Fruit fly (Drosophila melanogaster) whole organism, embryonic: ENCODE results near the gene HP1b.

ENCODE experiments used
- Awh ChIP-seq: fragments of 200-800 bp; sonication (Bioruptor generic); IDR thresholded peaks from 2 replicates; pipeline ENCODE4, ENCODE4 v1.3.6; 2022; ENCODE audit warnings: missing biosample characterization, missing genetic modification characterization
- CG10543 ChIP-seq: fragments of 200-800 bp; sonication (Bioruptor generic); optimal IDR thresholded peaks from 3 replicates; lab custom pipeline; 2017; ENCODE audit warnings: missing biosample characterization, mild to moderate bottlenecking, missing genetic modification characterization, moderate library complexity
- CG10565 ChIP-seq: fragments of 200-800 bp; sonication (Bioruptor generic); optimal IDR thresholded peaks from 3 replicates; lab custom pipeline; 2016; ENCODE audit warnings: missing biosample characterization, mild to moderate bottlenecking, missing genetic modification characterization
- CG12744 ChIP-seq: fragments of 200-800 bp; sonication (Bioruptor generic); optimal IDR thresholded peaks from 2 replicates; lab custom pipeline; 2016; ENCODE audit warnings: missing biosample characterization, missing genetic modification characterization
- CG13424 ChIP-seq: fragments of 200-800 bp; sonication (Bioruptor generic); optimal IDR thresholded peaks from 2 replicates; lab custom pipeline; 2019; ENCODE audit warnings: missing biosample characterization, mild to moderate bottlenecking, missing genetic modification characterization, moderate library complexity
- CG17568 ChIP-seq: fragments of 200-800 bp; sonication (Bioruptor generic); optimal IDR thresholded peaks from 2 replicates; lab custom pipeline; 2018; ENCODE audit warnings: missing biosample characterization, mild to moderate bottlenecking, missing genetic modification characterization, moderate library complexity
- CG18599 ChIP-seq: fragments of 200-800 bp; sonication (Bioruptor generic); optimal IDR thresholded peaks from 3 replicates; lab custom pipeline; 2017; ENCODE audit warnings: missing biosample characterization, missing genetic modification characterization, mild to moderate bottlenecking, moderate library complexity, missing genetic modification reagents
- CG18619 ChIP-seq: fragments of 200-800 bp; sonication (Bioruptor generic); optimal IDR thresholded peaks from 3 replicates; lab custom pipeline; 2017; ENCODE audit warnings: missing biosample characterization, mild to moderate bottlenecking, missing genetic modification characterization
- CG31388 ChIP-seq: fragments of 200-800 bp; sonication (Bioruptor generic); optimal IDR thresholded peaks from 2 replicates; lab custom pipeline; 2016; ENCODE audit warnings: missing biosample characterization, missing genetic modification characterization
- CG34224 ChIP-seq: fragments of 200-800 bp; sonication (Bioruptor generic); IDR thresholded peaks from 3 replicates; pipeline ENCODE4 v1.3.6; 2022; ENCODE audit warnings: missing biosample characterization, missing genetic modification characterization; ENCODE audit not compliant: partially characterized antibody
- CG43689 ChIP-seq: fragments of 200-800 bp; sonication (Bioruptor generic); IDR thresholded peaks from 2 replicates; pipeline ENCODE4 v1.3.6; 2022; ENCODE audit warnings: missing biosample characterization, missing genetic modification characterization
- CG6854 ChIP-seq: fragments of 200-800 bp; sonication (Bioruptor generic); optimal IDR thresholded peaks from 3 replicates; lab custom pipeline; 2017; ENCODE audit warnings: missing biosample characterization, mild to moderate bottlenecking, missing genetic modification characterization
- CG8924 ChIP-seq: fragments of 200-800 bp; optimal IDR thresholded peaks from 3 replicates; lab custom pipeline; 2019; ENCODE audit warnings: missing biosample characterization, mild to moderate bottlenecking, missing genetic modification characterization, moderate library complexity
- CG9215 ChIP-seq: fragments of 200-800 bp; sonication (Bioruptor generic); IDR thresholded peaks from 2 replicates; pipeline ENCODE4 v1.3.6; 2022; ENCODE audit warnings: missing biosample characterization, missing genetic modification characterization
- D19A ChIP-seq: fragments of 200-800 bp; optimal IDR thresholded peaks from 3 replicates; lab custom pipeline; 2019; ENCODE audit warnings: missing biosample characterization, mild to moderate bottlenecking, missing genetic modification characterization, moderate library complexity
- Dbx ChIP-seq: fragments of 200-800 bp; sonication (Bioruptor generic); IDR thresholded peaks from 3 replicates; pipeline ENCODE4 v1.3.6; 2022; ENCODE audit warnings: missing biosample characterization, missing genetic modification characterization
- Dek ChIP-seq: fragments of 200-800 bp; sonication (Bioruptor generic); optimal IDR thresholded peaks from 3 replicates; lab custom pipeline; 2019; ENCODE audit warnings: missing biosample characterization, mild to moderate bottlenecking, missing genetic modification characterization, moderate library complexity
- Doc2 ChIP-seq: fragments of 200-800 bp; sonication (Bioruptor generic); IDR thresholded peaks from 2 replicates; pipeline ENCODE4 v1.3.6; 2022; ENCODE audit warnings: missing biosample characterization, missing genetic modification characterization
- E2f1 ChIP-seq: fragments of 200-800 bp; sonication (Bioruptor generic); IDR thresholded peaks from 2 replicates; pipeline ENCODE4 v1.3.6; 2022; ENCODE audit warnings: missing biosample characterization, missing genetic modification characterization
- HLH54F ChIP-seq: fragments of 200-800 bp; sonication (Bioruptor generic); optimal IDR thresholded peaks from 3 replicates; lab custom pipeline; 2016; ENCODE audit warnings: missing biosample characterization, missing genetic modification characterization
- Hand ChIP-seq: fragments of 200-800 bp; sonication (Bioruptor generic); optimal IDR thresholded peaks from 2 replicates; lab custom pipeline; 2017; ENCODE audit warnings: mild to moderate bottlenecking, missing biosample characterization, missing genetic modification reagents, missing genetic modification characterization
- Jarid2 ChIP-seq: fragments of 200-800 bp; sonication (Bioruptor generic); optimal IDR thresholded peaks from 3 replicates; lab custom pipeline; 2017; ENCODE audit warnings: mild to moderate bottlenecking, missing biosample characterization, missing genetic modification reagents, missing genetic modification characterization
- Lpt ChIP-seq: fragments of >200 bp; optimal IDR thresholded peaks from 2 replicates; lab custom pipeline; 2018; ENCODE audit warnings: missing biosample characterization, missing genetic modification characterization
- MTF-1 ChIP-seq: fragments of 200-800 bp; sonication (Bioruptor generic); optimal IDR thresholded peaks from 2 replicates; lab custom pipeline; 2018; ENCODE audit warnings: missing biosample characterization, mild to moderate bottlenecking, missing genetic modification characterization, borderline replicate concordance
- Max ChIP-seq: fragments of 200-800 bp; sonication (Bioruptor generic); optimal IDR thresholded peaks from 2 replicates; lab custom pipeline; 2016; ENCODE audit warnings: missing biosample characterization, mild to moderate bottlenecking, missing genetic modification characterization
- Oaz ChIP-seq: fragments of 200-800 bp; sonication (Bioruptor generic); IDR thresholded peaks from 2 replicates; pipeline ENCODE4 v1.3.6; 2022; ENCODE audit warnings: missing biosample characterization, missing genetic modification characterization
- Rfx ChIP-seq: fragments of 200-800 bp; sonication (Bioruptor generic); IDR thresholded peaks from 2 replicates; pipeline ENCODE4 v1.3.6; 2022; ENCODE audit warnings: missing biosample characterization, missing genetic modification characterization
- Vsx1 ChIP-seq: fragments of 200-800 bp; sonication (Bioruptor generic); optimal IDR thresholded peaks from 2 replicates; lab custom pipeline; 2017; ENCODE audit warnings: missing biosample characterization, mild to moderate bottlenecking, missing genetic modification characterization, missing genetic modification reagents
- ac ChIP-seq: fragments of 200-800 bp; sonication (Bioruptor generic); optimal IDR thresholded peaks from 3 replicates; lab custom pipeline; 2017; ENCODE audit warnings: missing biosample characterization, mild to moderate bottlenecking, missing genetic modification characterization
- al ChIP-seq: fragments of 200-800 bp; sonication (Bioruptor generic); IDR thresholded peaks from 2 replicates; pipeline ENCODE4 v1.3.6; 2022; ENCODE audit warnings: missing biosample characterization, missing genetic modification characterization
- amos ChIP-seq: fragments of 200-800 bp; sonication (Bioruptor generic); IDR thresholded peaks from 2 replicates; pipeline ENCODE4 v1.3.6; 2022; ENCODE audit warnings: missing biosample characterization, missing genetic modification characterization; ENCODE audit not compliant: partially characterized antibody
- bigmax ChIP-seq: fragments of 200-800 bp; sonication (Bioruptor generic); optimal IDR thresholded peaks from 2 replicates; lab custom pipeline; 2018; ENCODE audit warnings: missing biosample characterization, mild to moderate bottlenecking, missing genetic modification characterization
- bsh ChIP-seq, 2 experiments: fragments of 200-800 bp; sonication (Bioruptor generic); optimal IDR thresholded peaks; 2 replicates each; lab custom pipeline; 2017 to 2018; ENCODE audit warnings: mild to moderate bottlenecking in 2 of 2, missing biosample characterization in 2 of 2, missing genetic modification characterization in 2 of 2, moderate library complexity in 1 of 2
- cad ChIP-seq: fragments of >200 bp; optimal IDR thresholded peaks from 2 replicates; lab custom pipeline; 2017; ENCODE audit warnings: missing biosample characterization, missing genetic modification characterization
- cg ChIP-seq: fragments of 200-800 bp; sonication (Bioruptor generic); optimal IDR thresholded peaks from 3 replicates; lab custom pipeline; 2019; ENCODE audit warnings: missing biosample characterization, mild to moderate bottlenecking, missing genetic modification characterization, moderate library complexity
- chif ChIP-seq, 2 experiments: fragments of 200-800 bp; sonication (Bioruptor generic); optimal IDR thresholded peaks; 3 replicates each; lab custom pipeline; 2016; ENCODE audit warnings: missing biosample characterization in 2 of 2, missing genetic modification characterization in 2 of 2
- danr ChIP-seq: fragments of 200-800 bp; sonication (Bioruptor generic); IDR thresholded peaks from 2 replicates; pipeline ENCODE4 v1.3.6; 2022; ENCODE audit warnings: missing biosample characterization, missing genetic modification characterization
- emc ChIP-seq: fragments of 200-800 bp; sonication (Bioruptor generic); optimal IDR thresholded peaks from 2 replicates; lab custom pipeline; 2016; ENCODE audit warnings: missing biosample characterization, missing genetic modification characterization
- exex ChIP-seq: fragments of 200-800 bp; sonication (Bioruptor generic); optimal IDR thresholded peaks from 4 replicates; lab custom pipeline; 2018; ENCODE audit warnings: missing biosample characterization, mild to moderate bottlenecking, missing genetic modification characterization, moderate library complexity
- fd64A ChIP-seq: fragments of 200-800 bp; sonication (Bioruptor generic); optimal IDR thresholded peaks from 3 replicates; lab custom pipeline; 2018; ENCODE audit warnings: missing biosample characterization, mild to moderate bottlenecking, missing genetic modification characterization
- fd96Cb ChIP-seq: fragments of 200-800 bp; sonication (Bioruptor generic); optimal IDR thresholded peaks from 2 replicates; lab custom pipeline; 2018; ENCODE audit warnings: missing biosample characterization, mild to moderate bottlenecking, missing genetic modification characterization, moderate library complexity
- gcm ChIP-seq: fragments of 200-800 bp; sonication (Bioruptor generic); optimal IDR thresholded peaks from 2 replicates; lab custom pipeline; 2019; ENCODE audit warnings: missing biosample characterization, mild to moderate bottlenecking, missing genetic modification characterization, moderate library complexity
- grn ChIP-seq: fragments of 200-800 bp; sonication (Bioruptor generic); optimal IDR thresholded peaks from 3 replicates; lab custom pipeline; 2017; ENCODE audit warnings: missing biosample characterization, missing genetic modification characterization
- kah ChIP-seq: fragments of 200-800 bp; sonication (Bioruptor generic); optimal IDR thresholded peaks from 2 replicates; lab custom pipeline; 2018; ENCODE audit warnings: missing biosample characterization, mild to moderate bottlenecking, missing genetic modification characterization
- klu ChIP-seq: fragments of 200-800 bp; sonication (Bioruptor generic); IDR thresholded peaks from 2 replicates; pipeline ENCODE4 v1.3.6; 2022; ENCODE audit warnings: missing biosample characterization, missing genetic modification characterization
- maf-S ChIP-seq: fragments of 200-800 bp; sonication (Bioruptor generic); optimal IDR thresholded peaks from 2 replicates; lab custom pipeline; 2016; ENCODE audit warnings: missing biosample characterization, missing genetic modification characterization
- nmo ChIP-seq: fragments of 200-800 bp; sonication (Bioruptor generic); optimal IDR thresholded peaks from 2 replicates; lab custom pipeline; 2018; ENCODE audit warnings: missing biosample characterization, mild to moderate bottlenecking, missing genetic modification characterization, moderate library complexity
- sens-2 ChIP-seq: fragments of 200-800 bp; sonication (Bioruptor generic); IDR thresholded peaks from 2 replicates; pipeline ENCODE4 v1.3.6; 2022; ENCODE audit warnings: missing biosample characterization, missing genetic modification characterization
- tap ChIP-seq: fragments of 200-800 bp; optimal IDR thresholded peaks from 3 replicates; lab custom pipeline; 2019; ENCODE audit warnings: missing biosample characterization, mild to moderate bottlenecking, missing genetic modification characterization, moderate library complexity
- zfh2 ChIP-seq: fragments of 200-800 bp; sonication (Bioruptor generic); optimal IDR thresholded peaks from 2 replicates; lab custom pipeline; 2016; ENCODE audit warnings: missing biosample characterization, missing genetic modification characterization

The HP1b gene

dm6 chrX:9047725-9048384 lies 33.0 kb upstream of the HP1b start (continued):
- TF ChIP-seq Oaz (GFP tag; lab: Robert Waterston, UW) (no peak), CG9215 (no peak), CG43689 (GFP tag; lab: Robert Waterston, UW) (no peak), Dek (peak; percentile 36), CG18619 (GFP tag; lab: Kevin White, UChicago) (peak; percentile 31), CG12744 (GFP tag; lab: Kevin White, UChicago) (no peak), bsh (GFP tag; optimal IDR thresholded peaks at IDR 0.05; lab: Kevin White, UChicago) (peak; percentile 58 to 87), Doc2 (GFP tag; lab: Robert Waterston, UW) (no peak), Max (GFP tag; lab: Kevin White, UChicago) (no peak), CG13424 (tag; lab: Kevin White, UChicago) (peak; percentile 82), HLH54F (GFP tag; lab: Kevin White, UChicago) (no peak), cg (no peak), CG8924 (tag; lab: Kevin White, UChicago) (peak; percentile 85), exex (tag; lab: Kevin White, UChicago) (no peak), nmo (peak; percentile 88), CG10565 (GFP tag; lab: Kevin White, UChicago) (no peak), Awh (peak; percentile 31; the same call in 1 of the 2 replicates), gcm (GFP tag; lab: Kevin White, UChicago) (peak; percentile 86), klu (GFP tag; lab: Robert Waterston, UW) (no peak), Rfx (GFP tag; lab: Robert Waterston, UW) (no peak), CG6854 (GFP tag; lab: Kevin White, UChicago) (no peak), Dbx (no peak), grn (GFP tag; lab: Kevin White, UChicago) (peak; percentile 87), emc (no peak), sens-2 (GFP tag; lab: Robert Waterston, UW) (0 out of 2 replicates have a peak, but pooled peaks have one; percentile 35), CG18599 (GFP tag; lab: Kevin White, UChicago) (peak; percentile 1), fd64A (no peak), Hand (no peak), chif (GFP tag; optimal IDR thresholded peaks at IDR 0.05; lab: Kevin White, UChicago) (peak in 1 of 2 experiments; percentile 37), CG10543 (GFP tag; lab: Kevin White, UChicago) (no peak), Lpt (no peak), Jarid2 (GFP tag; lab: Kevin White, UChicago) (peak; percentile 22), CG17568 (GFP tag; lab: Kevin White, UChicago) (peak; percentile 19), zfh2 (no peak), D19A (tag; lab: Kevin White, UChicago) (peak; percentile 81), danr (GFP tag; lab: Robert Waterston, UW) (no peak), amos (GFP tag; lab: Robert Waterston, UW) (no peak), bigmax (GFP tag; lab: Kevin White, UChicago) (no peak), E2f1 (peak; percentile 50; the same call in 1 of the 2 replicates), al (GFP tag; lab: Robert Waterston, UW) (no peak), ac (GFP tag; lab: Kevin White, UChicago) (peak; percentile 29), fd96Cb (tag; lab: Kevin White, UChicago) (peak; percentile 77), MTF-1 (GFP tag; lab: Kevin White, UChicago) (peak; percentile 5), CG31388 (GFP tag; lab: Kevin White, UChicago) (no peak), Vsx1 (GFP tag; lab: Kevin White, UChicago) (peak; percentile 50), kah (peak; percentile 31), CG34224 (GFP tag; lab: Robert Waterston, UW) (no peak), tap (tag; lab: Kevin White, UChicago) (peak; percentile 58), cad (no peak), maf-S (no peak)
